Worm (Caenorhabditis elegans): ENCODE results near the gene srh-215.

The srh-215 gene

ce11 chrV:16831921-16832320 lies at the start of gene srh-215:
Gene srh-215, minus strand, starts transcription at chrV:16832021.
- TF ChIP-seq aly-2 (tag; optimal IDR thresholded peaks at IDR 0.05), result no peak
- no peak for TF ChIP-seq nhr-28 (tag; optimal IDR thresholded peaks at IDR 0.05)
- no peak for TF ChIP-seq R02D3.7 (tag; optimal IDR thresholded peaks at IDR 0.05)
- no peak for TF ChIP-seq mml-1 (tag; optimal IDR thresholded peaks at IDR 0.05)
- TF ChIP-seq elt-1 (tag; optimal IDR thresholded peaks at IDR 0.05), result no peak
- TF ChIP-seq eor-1 (tag; optimal IDR thresholded peaks at IDR 0.05), result no peak
- no peak for TF ChIP-seq nhr-43 (tag; optimal IDR thresholded peaks at IDR 0.05; ENCODE audit: poor library complexity, severe bottlenecking)
- TF ChIP-seq zag-1 (tag; optimal IDR thresholded peaks at IDR 0.05), result no peak

ce11 chrV:16880679-16881078 lies 48.9 kb upstream of the srh-215 start, which contains the start of gene F09C6.14:
Gene F09C6.14, plus strand, starts transcription at chrV:16880979.
- no peak for TF ChIP-seq hmg-11 (tag; optimal IDR thresholded peaks at IDR 0.05)
- TF ChIP-seq eor-1 (tag; optimal IDR thresholded peaks at IDR 0.05), result no peak
- no peak for TF ChIP-seq jun-1 (tag; optimal IDR thresholded peaks at IDR 0.05)
- no peak for TF ChIP-seq lin-39 (tag; optimal IDR thresholded peaks at IDR 0.05)
- TF ChIP-seq nhr-23 (tag; optimal IDR thresholded peaks at IDR 0.05), result no peak
- TF ChIP-seq ceh-9 (tag; optimal IDR thresholded peaks at IDR 0.05), result no peak
- TF ChIP-seq nhr-76 (tag; optimal IDR thresholded peaks at IDR 0.05), result no peak
- TF ChIP-seq nhr-12 (tag; optimal IDR thresholded peaks at IDR 0.05), result no peak
- no peak for TF ChIP-seq nhr-25 (tag; optimal IDR thresholded peaks at IDR 0.05)
- TF ChIP-seq fkh-2 (tag; optimal IDR thresholded peaks at IDR 0.05), result no peak
- no peak for TF ChIP-seq unc-39 (tag; optimal IDR thresholded peaks at IDR 0.05)
- no peak for TF ChIP-seq sea-2 (GFP tag; optimal IDR thresholded peaks at IDR 0.05)
- TF ChIP-seq elt-3 (tag; optimal IDR thresholded peaks at IDR 0.05), result no peak
- no peak for TF ChIP-seq egl-27 (tag; optimal IDR thresholded peaks at IDR 0.05)

ce11 chrV:16880054-16880453 lies 48.2 kb upstream of the srh-215 start, which contains the start of gene F09C6.3:
Gene F09C6.3, minus strand, starts transcription at chrV:16880154.
- TF ChIP-seq unc-62 (GFP tag; optimal IDR thresholded peaks at IDR 0.05), result no peak

- TF ChIP-seq pha-4 (tag; optimal IDR thresholded peaks at IDR 0.05) (no peak), ceh-28 (tag; optimal IDR thresholded peaks at IDR 0.05) (no peak), egl-27 (tag; optimal IDR thresholded peaks at IDR 0.05) (no peak), elt-3 (tag; optimal IDR thresholded peaks at IDR 0.05) (no peak), egl-5 (tag; optimal IDR thresholded peaks at IDR 0.05) (no peak), nhr-77 (tag; optimal IDR thresholded peaks at IDR 0.05) (no peak), mdl-1 (tag; optimal IDR thresholded peaks at IDR 0.05) (no peak), elt-2 (tag; optimal IDR thresholded peaks at IDR 0.05) (no peak), ceh-82 (tag; optimal IDR thresholded peaks at IDR 0.05) (no peak), zag-1 (tag; optimal IDR thresholded peaks at IDR 0.05) (no peak), unc-39 (tag; optimal IDR thresholded peaks at IDR 0.05) (no peak), R02D3.7 (tag; optimal IDR thresholded peaks at IDR 0.05) (no peak), nfya-1 (tag; optimal IDR thresholded peaks at IDR 0.05; ENCODE audit: insufficient read depth) (no peak)
These were observed 47.7 kb upstream of the srh-215 start for ce11 chrV:16879532-16879931.

- no peak for TF ChIP-seq hmg-11 (tag; optimal IDR thresholded peaks at IDR 0.05)
- no peak for TF ChIP-seq nhr-76 (tag; optimal IDR thresholded peaks at IDR 0.05)
- no peak for TF ChIP-seq skn-1 (tag; optimal IDR thresholded peaks at IDR 0.05)
- TF ChIP-seq egl-5 (tag; optimal IDR thresholded peaks at IDR 0.05), result no peak
- no peak for TF ChIP-seq tbx-2 (tag; optimal IDR thresholded peaks at IDR 0.05)
- TF ChIP-seq nhr-28 (tag; optimal IDR thresholded peaks at IDR 0.05), result no peak
- no peak for TF ChIP-seq ama-1 (optimal IDR thresholded peaks at IDR 0.05)
- no peak for TF ChIP-seq nhr-67 (tag; optimal IDR thresholded peaks at IDR 0.05)
- TF ChIP-seq unc-62 (GFP tag; optimal IDR thresholded peaks at IDR 0.05), result no peak
- TF ChIP-seq sea-2 (GFP tag; optimal IDR thresholded peaks at IDR 0.05), result no peak
- TF ChIP-seq mdl-1 (tag; optimal IDR thresholded peaks at IDR 0.05), result no peak
- TF ChIP-seq jun-1 (tag; optimal IDR thresholded peaks at IDR 0.05), result no peak
- no peak for TF ChIP-seq eor-1 (tag; optimal IDR thresholded peaks at IDR 0.05)
- no peak for TF ChIP-seq nhr-11 (tag; optimal IDR thresholded peaks at IDR 0.05)
- TF ChIP-seq ZK546.5 (tag; optimal IDR thresholded peaks at IDR 0.05), result no peak
- no peak for TF ChIP-seq ceh-28 (tag; optimal IDR thresholded peaks at IDR 0.05)
- no peak for TF ChIP-seq mml-1 (tag; optimal IDR thresholded peaks at IDR 0.05)
- no peak for TF ChIP-seq nhr-12 (tag; optimal IDR thresholded peaks at IDR 0.05)
These were observed 43.1 kb upstream of the srh-215 start, which contains the start of gene F49A5.10 for ce11 chrV:16874966-16875365. Gene F49A5.10, plus strand, starts transcription at chrV:16875266.

Data from whole organism, L3 larva.